Fruit fly (Drosophila melanogaster): Measurements from ENCODE around the gene CG6833.

The CG6833 gene

DNA sequence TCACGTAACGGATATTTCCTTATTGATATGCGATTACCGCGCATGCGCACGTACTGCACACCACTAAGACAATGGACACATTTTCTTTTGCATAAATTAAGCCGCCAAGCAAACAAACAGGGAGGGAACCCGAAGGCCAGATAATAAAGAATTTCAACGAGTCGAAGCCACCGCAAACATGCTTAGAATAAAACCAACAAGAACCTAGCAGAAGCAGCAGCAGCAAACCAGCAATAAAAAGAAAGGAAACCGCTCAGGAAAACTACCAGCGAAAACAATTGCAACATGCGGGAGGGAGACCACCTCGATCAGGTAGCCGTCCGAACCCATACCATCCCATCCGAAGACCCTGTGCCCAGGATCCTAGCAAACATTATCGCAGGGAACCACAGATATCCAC is 25.6 kb downstream of the CG6833 start:
- TF ChIP-seq vri (GFP tag; optimal IDR thresholded peaks at IDR 0.05) (no peak), Eip75B (GFP tag; optimal IDR thresholded peaks at IDR 0.05) (no peak), Eip78C (GFP tag) (no peak), CG10669 (GFP tag; optimal IDR thresholded peaks at IDR 0.05) (no peak), CG6276 (GFP tag; optimal IDR thresholded peaks at IDR 0.05) (no peak), CG15336 (GFP tag; IDR thresholded peaks at IDR 0.05) (no peak), CG32006 (GFP tag; optimal IDR thresholded peaks at IDR 0.05) (no peak), Smox (GFP tag; optimal IDR thresholded peaks at IDR 0.05) (no peak), fd85E (GFP tag; optimal IDR thresholded peaks at IDR 0.05) (no peak), Hr39 (GFP tag; optimal IDR thresholded peaks at IDR 0.05) (no peak), Lpt (GFP tag; optimal IDR thresholded peaks at IDR 0.05) (no peak), ss (GFP tag; optimal IDR thresholded peaks at IDR 0.05) (no peak), lz (GFP tag; optimal IDR thresholded peaks at IDR 0.05) (no peak), Eip93F (GFP tag; optimal IDR thresholded peaks at IDR 0.05) (no peak), CG9139 (GFP tag; optimal IDR thresholded peaks at IDR 0.05) (no peak), Sox15 (GFP tag; optimal IDR thresholded peaks at IDR 0.05) (no peak), eg (GFP tag; IDR thresholded peaks at IDR 0.05) (no peak), Ets96B (tag; optimal IDR thresholded peaks at IDR 0.05) (no peak), acj6 (GFP tag; optimal IDR thresholded peaks at IDR 0.05) (no peak)

DNA sequence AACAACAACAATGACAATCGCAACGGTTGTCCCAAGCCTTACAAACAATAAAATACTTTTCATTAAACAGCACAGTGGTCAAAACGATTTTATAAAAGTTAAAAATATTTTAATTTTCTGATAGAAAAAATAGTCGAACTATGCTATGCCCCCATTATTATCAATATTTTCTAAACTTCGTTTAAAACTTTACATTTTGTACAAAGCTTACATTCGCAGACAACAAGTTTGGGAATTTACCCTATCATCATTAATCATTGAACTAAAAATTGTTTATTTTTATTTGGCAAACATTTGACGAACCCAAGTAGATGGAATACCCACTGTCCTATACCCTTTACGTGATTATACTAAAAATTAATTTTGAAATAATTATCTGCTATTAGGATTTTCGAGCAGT is 27.2 kb downstream of the CG6833 start:
- TF ChIP-seq cyc (GFP tag; optimal IDR thresholded peaks at IDR 0.05) = no peak
- TF ChIP-seq Eip78C (GFP tag) = peak; percentile 58

- TF ChIP-seq svp (GFP tag) = peak; percentile 81
- no peak for TF ChIP-seq CG8119 (GFP tag; IDR thresholded peaks at IDR 0.05)
- TF ChIP-seq fd59A (GFP tag; optimal IDR thresholded peaks at IDR 0.05) = no peak
- TF ChIP-seq fd85E (GFP tag; optimal IDR thresholded peaks at IDR 0.05) = no peak
- no peak for TF ChIP-seq CG6854 (GFP tag; optimal IDR thresholded peaks at IDR 0.05)
- no peak for TF ChIP-seq CG11902 (GFP tag; optimal IDR thresholded peaks at IDR 0.05)
- no peak for TF ChIP-seq CG7368 (GFP tag; optimal IDR thresholded peaks at IDR 0.05)
- no peak for TF ChIP-seq Lpt (GFP tag; optimal IDR thresholded peaks at IDR 0.05)
- no peak for TF ChIP-seq topi (GFP tag; optimal IDR thresholded peaks at IDR 0.05)
- TF ChIP-seq Sox15 (GFP tag; optimal IDR thresholded peaks at IDR 0.05) = no peak
- no peak for TF ChIP-seq ss (GFP tag; optimal IDR thresholded peaks at IDR 0.05)
- TF ChIP-seq CG8319 (GFP tag; optimal IDR thresholded peaks at IDR 0.05) = no peak
- no peak for TF ChIP-seq OdsH (GFP tag; optimal IDR thresholded peaks at IDR 0.05)
- TF ChIP-seq CG9139 (GFP tag; optimal IDR thresholded peaks at IDR 0.05) = no peak
- no peak for TF ChIP-seq CG10631 (GFP tag; optimal IDR thresholded peaks at IDR 0.05)
- TF ChIP-seq lz (GFP tag; optimal IDR thresholded peaks at IDR 0.05) = peak; percentile 14
- no peak for TF ChIP-seq dac (GFP tag; optimal IDR thresholded peaks at IDR 0.05)
- TF ChIP-seq Smox (GFP tag; optimal IDR thresholded peaks at IDR 0.05) = no peak
- no peak for TF ChIP-seq CG8632 (GFP tag; optimal IDR thresholded peaks at IDR 0.05)
- no peak for TF ChIP-seq CG6808 (GFP tag; optimal IDR thresholded peaks at IDR 0.05)
- TF ChIP-seq vri (GFP tag; optimal IDR thresholded peaks at IDR 0.05) = no peak
- no peak for TF ChIP-seq CG34406 (GFP tag; optimal IDR thresholded peaks at IDR 0.05)
- TF ChIP-seq spab (GFP tag; optimal IDR thresholded peaks at IDR 0.05) = no peak
- TF ChIP-seq Eip93F (GFP tag; optimal IDR thresholded peaks at IDR 0.05) = no peak
- peak; percentile 71 for TF ChIP-seq Eip78C (GFP tag)
- TF ChIP-seq esn (GFP tag; optimal IDR thresholded peaks at IDR 0.05) = peak; percentile 38
- peak; percentile 0 for TF ChIP-seq acj6 (GFP tag; optimal IDR thresholded peaks at IDR 0.05)
- peak; percentile 11 for TF ChIP-seq Met (GFP tag; optimal IDR thresholded peaks at IDR 0.05)
Observed at dm6 chr3L:14079224-14079623, 28.2 kb downstream of the CG6833 start.

dm6 chr3L:14083283-14083682 is 32.3 kb downstream of the CG6833 start, which contains the start of gene CG8100:
Gene CG8100, plus strand, starts transcription at chr3L:14083615.
- TF ChIP-seq Eip93F (GFP tag; optimal IDR thresholded peaks at IDR 0.05) (no peak), CG9139 (GFP tag; optimal IDR thresholded peaks at IDR 0.05) (no peak), CG10631 (GFP tag; optimal IDR thresholded peaks at IDR 0.05) (peak; percentile 29), CG10669 (GFP tag; optimal IDR thresholded peaks at IDR 0.05) (peak; percentile 70), Met (GFP tag; optimal IDR thresholded peaks at IDR 0.05) (peak; percentile 78), fkh (GFP tag; optimal IDR thresholded peaks at IDR 0.05) (no peak), salr (GFP tag; optimal IDR thresholded peaks at IDR 0.05) (no peak), CG11762 (GFP tag; optimal IDR thresholded peaks at IDR 0.05; ENCODE audit: insufficient read depth) (peak; percentile 51), Lpt (GFP tag; optimal IDR thresholded peaks at IDR 0.05) (no peak), Smox (GFP tag; optimal IDR thresholded peaks at IDR 0.05) (peak; percentile 63), CG11902 (GFP tag; optimal IDR thresholded peaks at IDR 0.05) (peak; percentile 40), CG6276 (GFP tag; optimal IDR thresholded peaks at IDR 0.05) (peak; percentile 66), Ets21C (GFP tag; optimal IDR thresholded peaks at IDR 0.05) (peak; percentile 35), CG6854 (GFP tag; optimal IDR thresholded peaks at IDR 0.05) (no peak), CG4318 (GFP tag; optimal IDR thresholded peaks at IDR 0.05) (peak; percentile 4), Eip75B (GFP tag; optimal IDR thresholded peaks at IDR 0.05) (peak; percentile 63), CG31627 (GFP tag; optimal IDR thresholded peaks at IDR 0.05) (peak; percentile 55), ss (GFP tag; optimal IDR thresholded peaks at IDR 0.05) (peak in 1 of 2 experiments; percentile 72), Sox14 (GFP tag; optimal IDR thresholded peaks at IDR 0.05) (peak; percentile 67), CG8119 (GFP tag; IDR thresholded peaks at IDR 0.05) (peak; percentile 54; the same call in 1 of the 3 replicates), net (GFP tag; optimal IDR thresholded peaks at IDR 0.05) (peak; percentile 29)
